Worm (Caenorhabditis elegans) whole organism, young adult: ENCODE measurements around the gene zhit-1.

Experiments
- B0019.2 ChIP-seq: fragments of 200-800 bp; sonication (Bioruptor generic); conservative IDR thresholded peaks from 2 replicates; pipeline ENCODE4 v1.3.6; 2022; ENCODE audit warnings: missing genetic modification reagents, missing genetic modification characterization, missing compliant biosample characterization
- F10E7.11 ChIP-seq: sonication (generic microtip); optimal IDR thresholded peaks from 2 replicates; lab custom pipeline; 2017; ENCODE audit warnings: mild to moderate bottlenecking, missing genetic modification characterization, moderate library complexity, missing compliant biosample characterization
- F37B4.10 ChIP-seq: fragments of 200-800 bp; sonication (Bioruptor generic); IDR thresholded peaks from 2 replicates; pipeline ENCODE4 v1.3.6; 2022; ENCODE audit warnings: missing genetic modification characterization, missing compliant biosample characterization
- F49E8.2 ChIP-seq: sonication (generic microtip); optimal IDR thresholded peaks from 3 replicates; lab custom pipeline; 2017; ENCODE audit warnings: missing genetic modification characterization, mild to moderate bottlenecking, missing compliant biosample characterization, antibody characterized with exemption, moderate library complexity; ENCODE audit not compliant: insufficient read depth
- F52B5.7 ChIP-seq: sonication (generic microtip); optimal IDR thresholded peaks from 2 replicates; lab custom pipeline; 2016; ENCODE audit warnings: mild to moderate bottlenecking, missing genetic modification characterization, missing compliant biosample characterization
- F57C9.4 ChIP-seq: sonication (generic microtip); optimal IDR thresholded peaks from 2 replicates; lab custom pipeline; 2017; ENCODE audit warnings: mild to moderate bottlenecking, missing genetic modification characterization, missing compliant biosample characterization
- K11D2.4 ChIP-seq: fragments of 200-800 bp; sonication (Bioruptor generic); IDR thresholded peaks from 2 replicates; pipeline ENCODE4 v1.3.6; 2022; ENCODE audit warnings: missing genetic modification reagents, missing genetic modification characterization, missing compliant biosample characterization
- K12H6.12 ChIP-seq: fragments of 200-800 bp; sonication (Bioruptor generic); optimal IDR thresholded peaks from 2 replicates; lab custom pipeline; 2018; ENCODE audit warnings: mild to moderate bottlenecking, missing genetic modification characterization, missing compliant biosample characterization
- T26A5.8 ChIP-seq: sonication (generic microtip); optimal IDR thresholded peaks from 2 replicates; lab custom pipeline; 2016; ENCODE audit warnings: missing genetic modification characterization, missing compliant biosample characterization
- Y53G8AR.9 ChIP-seq: fragments of 200-800 bp; sonication (Bioruptor generic); conservative IDR thresholded peaks from 2 replicates; pipeline ENCODE4 v1.3.6; 2022; ENCODE audit warnings: missing genetic modification reagents, missing genetic modification characterization, missing compliant biosample characterization
- Y56A3A.18 ChIP-seq: fragments of 200-800 bp; sonication (Bioruptor generic); IDR thresholded peaks from 2 replicates; pipeline ENCODE4 v1.3.6; 2022; ENCODE audit warnings: missing genetic modification reagents, missing genetic modification characterization, missing compliant biosample characterization
- Y67H2A.10 ChIP-seq: fragments of 200-800 bp; sonication (Bioruptor generic); conservative IDR thresholded peaks from 2 replicates; pipeline ENCODE4 v1.3.6; 2022; ENCODE audit warnings: missing genetic modification reagents, missing genetic modification characterization, missing compliant biosample characterization
- Y79H2A.3 ChIP-seq: fragments of 200-800 bp; sonication (Bioruptor generic); conservative IDR thresholded peaks from 2 replicates; pipeline ENCODE4 v1.3.6; 2022; ENCODE audit warnings: missing genetic modification reagents, missing genetic modification characterization, missing compliant biosample characterization
- Y95B8A.8 ChIP-seq: fragments of 200-800 bp; sonication (Bioruptor generic); IDR thresholded peaks from 2 replicates; pipeline ENCODE4 v1.3.6; 2022; ENCODE audit warnings: missing genetic modification reagents, missing genetic modification characterization, missing compliant biosample characterization
- aptf-3 ChIP-seq: fragments of 200-800 bp; sonication (Bioruptor generic); IDR thresholded peaks from 2 replicates; pipeline ENCODE4 v1.3.6; 2022; ENCODE audit warnings: missing genetic modification characterization, missing compliant biosample characterization
- attf-6 ChIP-seq: fragments of 200-800 bp; sonication (Bioruptor generic); IDR thresholded peaks from 2 replicates; pipeline ENCODE4 v1.3.6; 2022; ENCODE audit warnings: missing genetic modification reagents, missing genetic modification characterization, missing compliant biosample characterization
- ccch-3 ChIP-seq: fragments of 200-800 bp; sonication (Bioruptor generic); optimal IDR thresholded peaks from 2 replicates; lab custom pipeline; 2018; ENCODE audit warnings: mild to moderate bottlenecking, missing genetic modification characterization, missing compliant biosample characterization
- ceh-27 ChIP-seq: fragments of 200-800 bp; sonication (Bioruptor generic); optimal IDR thresholded peaks from 2 replicates; lab custom pipeline; 2018; ENCODE audit warnings: mild to moderate bottlenecking, missing genetic modification characterization, moderate library complexity, missing compliant biosample characterization
- ceh-58 ChIP-seq: fragments of 200-800 bp; sonication (Bioruptor generic); IDR thresholded peaks from 2 replicates; pipeline ENCODE4 v1.3.6; 2022; ENCODE audit warnings: missing genetic modification characterization, missing compliant biosample characterization
- dox-1 ChIP-seq: fragments of 200-800 bp; sonication (Bioruptor generic); IDR thresholded peaks from 2 replicates; pipeline ENCODE4 v1.3.6; 2022; ENCODE audit warnings: missing genetic modification reagents, missing genetic modification characterization, missing compliant biosample characterization
- dpff-1 ChIP-seq: sonication (generic microtip); optimal IDR thresholded peaks from 2 replicates; lab custom pipeline; 2017; ENCODE audit warnings: mild to moderate bottlenecking, missing genetic modification characterization, missing compliant biosample characterization
- dpl-1 ChIP-seq: fragments of 150-350 bp; optimal IDR thresholded peaks from 2 replicates; lab custom pipeline; 2014; ENCODE audit warnings: missing biosample characterization, missing genetic modification reagents, missing genetic modification characterization
- efl-1 ChIP-seq: fragments of 150-350 bp; optimal IDR thresholded peaks from 2 replicates; lab custom pipeline; 2014; ENCODE audit warnings: missing biosample characterization, missing genetic modification reagents, missing genetic modification characterization
- egl-18 ChIP-seq: fragments of 200-800 bp; sonication (Bioruptor generic); IDR thresholded peaks from 2 replicates; pipeline ENCODE4 v1.3.6; 2022; ENCODE audit warnings: missing genetic modification reagents, missing genetic modification characterization, missing compliant biosample characterization
- egrh-3 ChIP-seq: fragments of 200-800 bp; sonication (Bioruptor generic); IDR thresholded peaks from 2 replicates; pipeline ENCODE4 v1.3.6; 2022; ENCODE audit warnings: missing genetic modification reagents, missing genetic modification characterization, missing compliant biosample characterization
- him-1 ChIP-seq: sonication (generic microtip); optimal IDR thresholded peaks from 2 replicates; lab custom pipeline; 2016; ENCODE audit warnings: missing genotype, missing genetic modification reagents, missing genetic modification characterization, missing compliant biosample characterization
- hmg-1.2 ChIP-seq: fragments of 200-800 bp; sonication (Bioruptor generic); IDR thresholded peaks from 2 replicates; pipeline ENCODE4 v1.3.6; 2022; ENCODE audit warnings: missing genetic modification reagents, missing genetic modification characterization, missing compliant biosample characterization
- hsf-1 ChIP-seq: fragments of 200-800 bp; sonication (Bioruptor generic); IDR thresholded peaks from 2 replicates; pipeline ENCODE4 v1.3.6; 2022; ENCODE audit warnings: missing genetic modification reagents, missing genetic modification characterization, missing compliant biosample characterization
- lin-35 ChIP-seq, 3 experiments: fragments of 150-350 bp in 2 of 3; sonication (generic microtip) in 1 of 3; optimal IDR thresholded peaks; 2 replicates each; lab custom pipeline; 2014 to 2018; ENCODE audit warnings: missing biosample characterization in 3 of 3, missing genetic modification characterization in 3 of 3, missing genetic modification reagents in 3 of 3
- lin-54 ChIP-seq: fragments of 200-800 bp; sonication (Bioruptor generic); optimal IDR thresholded peaks from 2 replicates; lab custom pipeline; 2018; ENCODE audit warnings: mild to moderate bottlenecking, missing genetic modification characterization, missing compliant biosample characterization
- lsy-27 ChIP-seq: sonication (generic microtip); optimal IDR thresholded peaks from 2 replicates; lab custom pipeline; 2017; ENCODE audit warnings: missing genetic modification characterization, mild to moderate bottlenecking, missing compliant biosample characterization, antibody characterized with exemption, missing genotype, borderline replicate concordance; ENCODE audit not compliant: insufficient read depth
- madf-3 ChIP-seq: fragments of 200-800 bp; sonication (Bioruptor generic); IDR thresholded peaks from 2 replicates; pipeline ENCODE4 v1.3.6; 2022; ENCODE audit warnings: missing genetic modification reagents, missing genetic modification characterization, missing compliant biosample characterization
- mel-28 ChIP-seq: sonication (generic microtip); optimal IDR thresholded peaks from 2 replicates; lab custom pipeline; 2016; ENCODE audit warnings: borderline replicate concordance, mild to moderate bottlenecking, missing genetic modification characterization, missing compliant biosample characterization
- nfyb-1 ChIP-seq: fragments of 200-800 bp; sonication (Bioruptor generic); IDR thresholded peaks from 2 replicates; pipeline ENCODE4 v1.3.6; 2022; ENCODE audit warnings: missing genetic modification reagents, missing genetic modification characterization, missing compliant biosample characterization
- nhr-120 ChIP-seq: fragments of 200-800 bp; sonication (Bioruptor generic); IDR thresholded peaks from 2 replicates; pipeline ENCODE4 v1.3.6; 2022; ENCODE audit warnings: missing genetic modification characterization, missing compliant biosample characterization
- nhr-179 ChIP-seq: sonication (generic microtip); optimal IDR thresholded peaks from 2 replicates; lab custom pipeline; 2016; ENCODE audit warnings: mild to moderate bottlenecking, missing genetic modification characterization, missing compliant biosample characterization
- pbrm-1 ChIP-seq: fragments of 200-800 bp; sonication (Bioruptor generic); IDR thresholded peaks from 2 replicates; pipeline ENCODE4 v1.3.6; 2022; ENCODE audit warnings: missing genetic modification reagents, missing genetic modification characterization, missing compliant biosample characterization
- pha-4 ChIP-seq: fragments of 150-350 bp; sonication (generic microtip); optimal IDR thresholded peaks from 2 replicates; lab custom pipeline; 2014; ENCODE audit warnings: missing biosample characterization, missing genetic modification reagents, missing genetic modification characterization
- repo-1 ChIP-seq: sonication (generic microtip); optimal IDR thresholded peaks from 2 replicates; lab custom pipeline; 2017; ENCODE audit warnings: mild to moderate bottlenecking, missing genetic modification characterization, missing compliant biosample characterization
- rpc-1 ChIP-seq, 2 experiments: fragments of 150-350 bp in 1 of 2; sonication (generic microtip) in 1 of 2; optimal IDR thresholded peaks; 2 replicates each; lab custom pipeline; 2014 to 2018; ENCODE audit warnings: missing biosample characterization in 1 of 2, missing genetic modification characterization in 1 of 2, missing genetic modification reagents in 1 of 2, missing genotype in 1 of 2
- sea-2 ChIP-seq: fragments of 200-800 bp; sonication (Bioruptor generic); IDR thresholded peaks from 2 replicates; pipeline ENCODE4 v1.3.6; 2022; ENCODE audit warnings: missing genetic modification characterization, missing compliant biosample characterization
- somi-1 ChIP-seq: fragments of 200-800 bp; sonication (Bioruptor generic); optimal IDR thresholded peaks from 2 replicates; lab custom pipeline; 2018; ENCODE audit warnings: mild to moderate bottlenecking, missing genetic modification characterization, missing compliant biosample characterization
- sptf-2 ChIP-seq: fragments of 200-800 bp; sonication (Bioruptor generic); optimal IDR thresholded peaks from 2 replicates; lab custom pipeline; 2018; ENCODE audit warnings: mild to moderate bottlenecking, missing genetic modification characterization, missing compliant biosample characterization
- tlf-1 ChIP-seq: fragments of 200-800 bp; sonication (Bioruptor generic); optimal IDR thresholded peaks from 2 replicates; lab custom pipeline; 2018; ENCODE audit warnings: mild to moderate bottlenecking, missing genetic modification characterization, missing compliant biosample characterization
- unc-62 ChIP-seq: fragments of 150-350 bp; optimal IDR thresholded peaks from 2 replicates; lab custom pipeline; 2014; ENCODE audit warnings: missing biosample characterization, missing genetic modification reagents, missing genetic modification characterization
- zfh-2 ChIP-seq: fragments of 200-800 bp; sonication (Bioruptor generic); conservative IDR thresholded peaks from 2 replicates; pipeline ENCODE4 v1.3.6; 2022; ENCODE audit warnings: missing genetic modification reagents, missing genetic modification characterization, missing compliant biosample characterization
- ztf-18 ChIP-seq: sonication (generic microtip); optimal IDR thresholded peaks from 2 replicates; lab custom pipeline; 2016; ENCODE audit warnings: missing genotype, mild to moderate bottlenecking, missing genetic modification characterization, missing compliant biosample characterization
- ztf-22 ChIP-seq: fragments of 200-800 bp; sonication (Bioruptor generic); optimal IDR thresholded peaks from 2 replicates; lab custom pipeline; 2018; ENCODE audit warnings: mild to moderate bottlenecking, missing genetic modification characterization, moderate library complexity, missing compliant biosample characterization
- ztf-28 ChIP-seq: fragments of 200-800 bp; sonication (Bioruptor generic); IDR thresholded peaks from 2 replicates; pipeline ENCODE4 v1.3.6; 2022; ENCODE audit warnings: missing genetic modification reagents, missing genetic modification characterization, missing compliant biosample characterization

The zhit-1 gene

ce11 chrV:5587955-5588354 lies 8.4 kb downstream of the zhit-1 start (continued):
- TF ChIP-seq F37B4.10 (GFP tag; lab: Robert Waterston, UW) (no peak), ceh-58 (GFP tag; lab: Robert Waterston, UW) (no peak), dpff-1 (tag; lab: Kevin White, UChicago) (no peak), lsy-27 (tag; lab: Kevin White, UChicago) (no peak), Y53G8AR.9 (GFP tag; lab: Robert Waterston, UW) (no peak), K12H6.12 (tag; lab: Kevin White, UChicago) (no peak), F57C9.4 (tag; lab: Kevin White, UChicago) (no peak), Y79H2A.3 (GFP tag; lab: Robert Waterston, UW) (no peak), hsf-1 (GFP tag; lab: Robert Waterston, UW) (0 out of 2 replicates have a peak, but pooled peaks have one; percentile 11), ccch-3 (GFP tag; lab: Kevin White, UChicago) (no peak), dox-1 (no peak), unc-62 (GFP tag; lab: Kevin White, UChicago) (no peak), hmg-1.2 (GFP tag; lab: Robert Waterston, UW) (peak; percentile 39), T26A5.8 (tag; lab: Kevin White, UChicago) (no peak), aptf-3 (GFP tag; lab: Robert Waterston, UW) (0 out of 2 replicates have a peak, but pooled peaks have one; percentile 50), efl-1 (GFP tag; lab: Kevin White, UChicago) (no peak), ztf-28 (no peak), rpc-1 (optimal IDR thresholded peaks at IDR 0.05; lab: Kevin White, UChicago) (peak; percentile 54), rpc-1 (tag; optimal IDR thresholded peaks at IDR 0.05; lab: Kevin White, UChicago) (peak; percentile 75), attf-6 (0 out of 2 replicates have a peak, but pooled peaks have one; percentile 51), ceh-27 (no peak), B0019.2 (GFP tag; lab: Robert Waterston, UW) (no peak), ztf-18 (peak; percentile 38), dpl-1 (GFP tag; lab: Kevin White, UChicago) (no peak), egl-18 (GFP tag; lab: Robert Waterston, UW) (no peak), pbrm-1 (GFP tag; lab: Robert Waterston, UW) (no peak), lin-54 (GFP tag; lab: Kevin White, UChicago) (peak; percentile 12), egrh-3 (GFP tag; lab: Robert Waterston, UW) (no peak), Y67H2A.10 (GFP tag; lab: Robert Waterston, UW) (no peak), Y56A3A.18 (GFP tag; lab: Robert Waterston, UW) (peak; percentile 58; the same call in 1 of the 2 replicates), F10E7.11 (no peak), madf-3 (GFP tag; lab: Robert Waterston, UW) (0 out of 2 replicates have a peak, but pooled peaks have one; percentile 43), tlf-1 (GFP tag; lab: Kevin White, UChicago) (no peak), him-1 (tag; lab: Kevin White, UChicago) (no peak), mel-28 (tag; lab: Kevin White, UChicago) (no peak), lin-35 (GFP tag; optimal IDR thresholded peaks at IDR 0.05; lab: Kevin White, UChicago) (no peak), pha-4 (tag; lab: Kevin White, UChicago) (no peak), zfh-2 (GFP tag; lab: Robert Waterston, UW) (no peak), repo-1 (tag; lab: Kevin White, UChicago) (no peak), nhr-179 (no peak), sea-2 (GFP tag; lab: Robert Waterston, UW) (no peak), F49E8.2 (peak; percentile 25), nhr-120 (no peak), Y95B8A.8 (0 out of 2 replicates have a peak, but pooled peaks have one; percentile 38), F52B5.7 (tag; lab: Kevin White, UChicago) (no peak), sptf-2 (GFP tag; lab: Kevin White, UChicago) (no peak), somi-1 (GFP tag; lab: Kevin White, UChicago) (no peak), K11D2.4 (no peak), nfyb-1 (GFP tag; lab: Robert Waterston, UW) (no peak), ztf-22 (GFP tag; lab: Kevin White, UChicago) (no peak)
